Worm (Caenorhabditis elegans) whole organism, young adult: ENCODE data around the gene lido-10.

Experiments
- B0019.2 ChIP-seq: fragments of 200-800 bp; sonication (Bioruptor generic); conservative IDR thresholded peaks from 2 replicates; pipeline ENCODE4 v1.3.6; 2022; ENCODE audit warnings: missing genetic modification reagents, missing genetic modification characterization, missing compliant biosample characterization
- aptf-2 ChIP-seq: fragments of 200-800 bp; sonication (Bioruptor generic); conservative IDR thresholded peaks from 2 replicates; pipeline ENCODE4 v1.3.6; 2022; ENCODE audit warnings: missing genetic modification reagents, missing genetic modification characterization, missing compliant biosample characterization
- hmg-20 ChIP-seq: fragments of 200-800 bp; sonication (Bioruptor generic); IDR thresholded peaks from 2 replicates; pipeline ENCODE4 v1.3.6; 2022; ENCODE audit warnings: missing genetic modification reagents, missing genetic modification characterization, missing compliant biosample characterization
- madf-3 ChIP-seq: fragments of 200-800 bp; sonication (Bioruptor generic); IDR thresholded peaks from 2 replicates; pipeline ENCODE4 v1.3.6; 2022; ENCODE audit warnings: missing genetic modification reagents, missing genetic modification characterization, missing compliant biosample characterization
- mcd-1 ChIP-seq: fragments of 200-800 bp; sonication (Bioruptor generic); IDR thresholded peaks from 2 replicates; pipeline ENCODE4 v1.3.6; 2022; ENCODE audit warnings: missing genetic modification reagents, missing genetic modification characterization, missing compliant biosample characterization
- nfya-1 ChIP-seq: sonication (generic microtip); optimal IDR thresholded peaks from 2 replicates; lab custom pipeline; 2017; ENCODE audit warnings: antibody characterized with exemption, missing compliant biosample characterization, missing genetic modification characterization, borderline replicate concordance; ENCODE audit not compliant: insufficient read depth
- nfya-2 ChIP-seq: fragments of 200-800 bp; sonication (Bioruptor generic); IDR thresholded peaks from 2 replicates; pipeline ENCODE4 v1.3.6; 2022; ENCODE audit warnings: missing genetic modification reagents, missing genetic modification characterization, missing compliant biosample characterization
- unc-62 ChIP-seq: fragments of 150-350 bp; optimal IDR thresholded peaks from 2 replicates; lab custom pipeline; 2014; ENCODE audit warnings: missing biosample characterization, missing genetic modification reagents, missing genetic modification characterization

- TF ChIP-seq unc-62 (GFP tag; lab: Kevin White, UChicago) (no peak), B0019.2 (GFP tag; lab: Robert Waterston, UW) (no peak), nfya-1 (tag; lab: Kevin White, UChicago) (no peak), nfya-2 (no peak), mcd-1 (GFP tag; lab: Robert Waterston, UW) (no peak), hmg-20 (GFP tag; lab: Robert Waterston, UW) (no peak), madf-3 (GFP tag; lab: Robert Waterston, UW) (no peak), aptf-2 (no peak)
Observed at ce11 chrII:2966350-2966749, 36.0 kb upstream of the lido-10 start.
